Fruit fly (Drosophila melanogaster): ENCODE data around the gene hoe1.

Gene hoe1

DNA sequence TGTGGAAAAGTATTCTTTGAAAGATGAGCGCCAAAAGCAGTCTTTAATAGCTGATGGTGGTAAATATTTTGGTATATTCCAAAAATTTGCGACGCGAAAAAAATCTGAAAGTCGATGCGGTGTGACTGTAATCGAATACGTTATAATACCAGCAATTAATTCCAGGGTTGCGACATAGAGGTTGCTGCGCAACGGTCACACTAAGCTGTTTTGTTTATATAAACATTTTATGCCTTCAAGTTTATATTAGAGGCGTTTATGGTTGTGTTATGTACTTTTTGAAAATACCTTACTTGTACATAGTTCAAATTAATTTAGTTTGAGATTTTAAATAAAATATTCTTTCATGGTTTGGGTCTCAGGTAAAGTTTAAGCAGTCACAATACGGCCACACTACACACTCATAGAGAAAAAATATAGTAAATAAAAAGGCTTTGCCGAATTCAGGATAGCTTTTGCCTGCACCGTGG lies 39.2 kb upstream of the hoe1 start, which contains the start of gene CG14043 (continued):
- TF ChIP-seq ind (GFP tag; optimal IDR thresholded peaks at IDR 0.05) (no peak), CG18011 (GFP tag; optimal IDR thresholded peaks at IDR 0.05) (no peak), pfk (GFP tag; optimal IDR thresholded peaks at IDR 0.05) (no peak), Rfx (GFP tag; IDR thresholded peaks at IDR 0.05) (no peak), CG12236 (GFP tag; optimal IDR thresholded peaks at IDR 0.05) (no peak), kah (GFP tag; optimal IDR thresholded peaks at IDR 0.05) (no peak), Bteb2 (GFP tag; optimal IDR thresholded peaks at IDR 0.05) (peak; percentile 36), ase (GFP tag; IDR thresholded peaks at IDR 0.05) (no peak), CG3407 (GFP tag; optimal IDR thresholded peaks at IDR 0.05) (no peak), gcm2 (GFP tag; optimal IDR thresholded peaks at IDR 0.05) (no peak), ftz-f1 (GFP tag; optimal IDR thresholded peaks at IDR 0.05) (peak; percentile 21), ken (GFP tag; IDR thresholded peaks at IDR 0.05) (no peak; the same call in 2 of the 3 replicates), CG14710 (tag; optimal IDR thresholded peaks at IDR 0.05) (peak; percentile 86), CG10979 (tag; optimal IDR thresholded peaks at IDR 0.05) (no peak), CHES-1-like (GFP tag; optimal IDR thresholded peaks at IDR 0.05) (peak; percentile 63), gcm (GFP tag; optimal IDR thresholded peaks at IDR 0.05) (no peak), CG2116 (GFP tag; optimal IDR thresholded peaks at IDR 0.05) (peak; percentile 55), CG5953 (GFP tag; IDR thresholded peaks at IDR 0.05) (no peak), CG7839 (tag; optimal IDR thresholded peaks at IDR 0.05) (no peak), br (optimal IDR thresholded peaks at IDR 0.05) (no peak), Pdp1 (GFP tag; optimal IDR thresholded peaks at IDR 0.05) (peak in 1 of 2 experiments; percentile 95), vfl (GFP tag; optimal IDR thresholded peaks at IDR 0.05) (no peak), stwl (tag; optimal IDR thresholded peaks at IDR 0.05) (peak; percentile 84), Fer1 (GFP tag; optimal IDR thresholded peaks at IDR 0.05) (no peak), prd (optimal IDR thresholded peaks at IDR 0.05) (no peak), prd (GFP tag; IDR thresholded peaks at IDR 0.05) (peak; percentile 54; the same call in 2 of the 3 replicates), CG10366 (GFP tag; IDR thresholded peaks at IDR 0.05) (no peak), oc (tag; optimal IDR thresholded peaks at IDR 0.05) (no peak), CG4424 (GFP tag; optimal IDR thresholded peaks at IDR 0.05) (peak; percentile 40), hb (GFP tag; IDR thresholded peaks at IDR 0.05; ENCODE audit: partially characterized antibody) (no peak), CG14667 (GFP tag; IDR thresholded peaks at IDR 0.05) (no peak), CG17912 (GFP tag; optimal IDR thresholded peaks at IDR 0.05) (no peak), so (GFP tag; IDR thresholded peaks at IDR 0.05) (no peak), CG34422 (GFP tag; IDR thresholded peaks at IDR 0.05) (no peak), CG32772 (GFP tag; IDR thresholded peaks at IDR 0.05) (no peak), phol (tag; optimal IDR thresholded peaks at IDR 0.05) (peak; percentile 72), CG12391 (tag; optimal IDR thresholded peaks at IDR 0.05) (peak; percentile 74), caup (GFP tag; optimal IDR thresholded peaks at IDR 0.05; ENCODE audit: severe bottlenecking) (no peak), Dek (tag; optimal IDR thresholded peaks at IDR 0.05) (peak; percentile 53), row (GFP tag; IDR thresholded peaks at IDR 0.05) (peak; percentile 55), pum (GFP tag; optimal IDR thresholded peaks at IDR 0.05) (peak; percentile 22), tgo (GFP tag; IDR thresholded peaks at IDR 0.05) (no peak), HmgZ (tag; optimal IDR thresholded peaks at IDR 0.05) (peak; percentile 50), CG4617 (GFP tag; optimal IDR thresholded peaks at IDR 0.05; ENCODE audit: borderline replicate concordance) (peak; percentile 92), slou (GFP tag; optimal IDR thresholded peaks at IDR 0.05) (peak; percentile 61), CG12155 (GFP tag; optimal IDR thresholded peaks at IDR 0.05) (peak; percentile 19), unpg (GFP tag; optimal IDR thresholded peaks at IDR 0.05) (no peak), grau (tag; optimal IDR thresholded peaks at IDR 0.05) (peak; percentile 31), pho (GFP tag; optimal IDR thresholded peaks at IDR 0.05) (peak; percentile 39), CG17829 (tag; optimal IDR thresholded peaks at IDR 0.05) (peak; percentile 51), zf30C (GFP tag; optimal IDR thresholded peaks at IDR 0.05) (no peak), Ets65A (GFP tag) (peak; percentile 61)

Data from whole organism, embryonic.